Worm (Caenorhabditis elegans): Measurements from ENCODE around the gene mltn-10.

- TF ChIP-seq elt-2 (tag; optimal IDR thresholded peaks at IDR 0.05) (no peak), ZK546.5 (tag; optimal IDR thresholded peaks at IDR 0.05) (no peak), egl-27 (tag; optimal IDR thresholded peaks at IDR 0.05) (no peak), unc-62 (GFP tag; optimal IDR thresholded peaks at IDR 0.05) (no peak), nhr-28 (tag; optimal IDR thresholded peaks at IDR 0.05) (no peak), R02D3.7 (tag; optimal IDR thresholded peaks at IDR 0.05) (no peak), aly-2 (tag; optimal IDR thresholded peaks at IDR 0.05) (no peak), pha-4 (tag; optimal IDR thresholded peaks at IDR 0.05) (no peak), ama-1 (optimal IDR thresholded peaks at IDR 0.05) (no peak), snpc-4 (tag; optimal IDR thresholded peaks at IDR 0.05) (peak; percentile 74), nhr-77 (tag; optimal IDR thresholded peaks at IDR 0.05) (no peak), egl-5 (tag; optimal IDR thresholded peaks at IDR 0.05) (no peak), mdl-1 (tag; optimal IDR thresholded peaks at IDR 0.05) (no peak)
These were observed 12.3 kb downstream of the mltn-10 start for ce11 chrII:14635179-14635578.

Data from whole organism, L3 larva.